Worm (Caenorhabditis elegans): ENCODE measurements around the gene pac-1.

ce11 chrIII:8545515-8545914 is 50.7 kb downstream of the pac-1 start, which contains the start of gene ZC21.6:
- TF ChIP-seq fos-1 (tag; optimal IDR thresholded peaks at IDR 0.05): no peak
- no peak for TF ChIP-seq unc-39 (tag; optimal IDR thresholded peaks at IDR 0.05)
- no peak for TF ChIP-seq pha-4 (tag; optimal IDR thresholded peaks at IDR 0.05)
- no peak for TF ChIP-seq mdl-1 (tag; optimal IDR thresholded peaks at IDR 0.05)
- TF ChIP-seq ztf-11 (tag; optimal IDR thresholded peaks at IDR 0.05): no peak
- TF ChIP-seq nhr-12 (tag; optimal IDR thresholded peaks at IDR 0.05): no peak
- TF ChIP-seq fkh-10 (GFP tag; optimal IDR thresholded peaks at IDR 0.05): no peak
- TF ChIP-seq nhr-76 (tag; optimal IDR thresholded peaks at IDR 0.05): no peak
- TF ChIP-seq ZK546.5 (tag; optimal IDR thresholded peaks at IDR 0.05): no peak
- no peak for TF ChIP-seq nhr-28 (tag; optimal IDR thresholded peaks at IDR 0.05)
- no peak for TF ChIP-seq ceh-9 (tag; optimal IDR thresholded peaks at IDR 0.05)
- no peak for TF ChIP-seq elt-1 (tag; optimal IDR thresholded peaks at IDR 0.05)

All from whole organism, L3 larva.